Worm (Caenorhabditis elegans) whole organism, midembryonic: Measurements from ENCODE around the gene T22B2.5.

Source experiments
- T22C8.4 ChIP-seq: fragments of 200-800 bp; sonication (Bioruptor generic); IDR thresholded peaks from 2 replicates; pipeline ENCODE4 v1.3.6; 2022; ENCODE audit warnings: missing genetic modification characterization, missing compliant biosample characterization
- cog-1 ChIP-seq: sonication (generic microtip); optimal IDR thresholded peaks from 2 replicates; lab custom pipeline; 2016; ENCODE audit warnings: missing genetic modification characterization, missing compliant biosample characterization
- flt-1 ChIP-seq: fragments of 200-800 bp; sonication (Bioruptor generic); IDR thresholded peaks from 2 replicates; pipeline ENCODE4 v1.3.6; 2022; ENCODE audit warnings: missing genetic modification characterization, missing compliant biosample characterization
- klf-2 ChIP-seq: fragments of 200-800 bp; sonication (Bioruptor generic); conservative IDR thresholded peaks from 2 replicates; pipeline ENCODE4 v1.3.6; 2022; ENCODE audit warnings: missing genetic modification reagents, missing genetic modification characterization, missing compliant biosample characterization
- med-1 ChIP-seq: sonication (generic microtip); optimal IDR thresholded peaks from 2 replicates; lab custom pipeline; 2017; ENCODE audit warnings: missing genetic modification characterization, mild to moderate bottlenecking, missing compliant biosample characterization, antibody characterized with exemption, missing genetic modification reagents; ENCODE audit not compliant: insufficient read depth
- ref-1 ChIP-seq: fragments of 200-800 bp; sonication (Bioruptor generic); conservative IDR thresholded peaks from 2 replicates; pipeline ENCODE4 v1.3.6; 2022; ENCODE audit warnings: missing genetic modification reagents, missing genetic modification characterization, missing compliant biosample characterization
- tab-1 ChIP-seq: fragments of 200-800 bp; sonication (Bioruptor generic); IDR thresholded peaks from 2 replicates; pipeline ENCODE4 v1.3.6; 2022; ENCODE audit warnings: missing genetic modification characterization, missing compliant biosample characterization
- ztf-23 ChIP-seq: fragments of 200-800 bp; sonication (Bioruptor generic); IDR thresholded peaks from 2 replicates; pipeline ENCODE4 v1.3.6; 2022; ENCODE audit warnings: missing genetic modification reagents, missing genetic modification characterization, missing compliant biosample characterization
- ztf-29 ChIP-seq: fragments of 200-800 bp; sonication (Bioruptor generic); IDR thresholded peaks from 2 replicates; pipeline ENCODE4 v1.3.6; 2022; ENCODE audit warnings: missing genetic modification reagents, missing genetic modification characterization, missing compliant biosample characterization

Gene T22B2.5

ce11 chrX:3944073-3944472, 32.9 kb upstream of the T22B2.5 start:
- TF ChIP-seq ztf-23 (GFP tag; lab: Robert Waterston, UW) (no peak), med-1 (GFP tag; lab: Kevin White, UChicago) (no peak), T22C8.4 (GFP tag; lab: Robert Waterston, UW) (no peak), ztf-29 (GFP tag; lab: Robert Waterston, UW) (no peak), klf-2 (no peak), ref-1 (no peak), cog-1 (tag; lab: Kevin White, UChicago) (no peak), flt-1 (GFP tag; lab: Robert Waterston, UW) (no peak), tab-1 (no peak)

- TF ChIP-seq klf-2 = no peak
- TF ChIP-seq T22C8.4 (GFP tag; lab: Robert Waterston, UW) = no peak
- no peak for TF ChIP-seq ztf-23 (GFP tag; lab: Robert Waterston, UW)
- no peak for TF ChIP-seq med-1 (GFP tag; lab: Kevin White, UChicago)
- no peak for TF ChIP-seq tab-1
- no peak for TF ChIP-seq ztf-29 (GFP tag; lab: Robert Waterston, UW)
- no peak for TF ChIP-seq cog-1 (tag; lab: Kevin White, UChicago)
- TF ChIP-seq ref-1 = no peak
- no peak for TF ChIP-seq flt-1 (GFP tag; lab: Robert Waterston, UW)
Observed at ce11 chrX:3943213-3943612, 32.0 kb upstream of the T22B2.5 start, which contains the start of gene ptp-4A2. Gene ptp-4A2, minus strand, starts transcription at chrX:3943313.

- no peak for TF ChIP-seq ztf-29 (GFP tag; lab: Robert Waterston, UW)
- TF ChIP-seq ztf-23 (GFP tag; lab: Robert Waterston, UW) = no peak
Observed at ce11 chrX:3942267-3942666, 31.1 kb upstream of the T22B2.5 start, which contains the start of gene T19D2.13. Gene T19D2.13, minus strand, starts transcription at chrX:3942367.

- no peak for TF ChIP-seq flt-1 (GFP tag; lab: Robert Waterston, UW)
- TF ChIP-seq ref-1 = no peak
- TF ChIP-seq klf-2 = no peak
- no peak for TF ChIP-seq tab-1
- TF ChIP-seq cog-1 (tag; lab: Kevin White, UChicago) = no peak
- no peak for TF ChIP-seq ztf-29 (GFP tag; lab: Robert Waterston, UW)
Observed at ce11 chrX:3938950-3939349, 27.8 kb upstream of the T22B2.5 start, which contains the start of gene T19D2.3. Gene T19D2.3, plus strand, starts transcription at chrX:3939250.

ce11 chrX:3937884-3938283, 26.7 kb upstream of the T22B2.5 start:
- no peak for TF ChIP-seq cog-1 (tag; lab: Kevin White, UChicago)
- no peak for TF ChIP-seq ref-1
- TF ChIP-seq med-1 (GFP tag; lab: Kevin White, UChicago) = no peak
- TF ChIP-seq ztf-29 (GFP tag; lab: Robert Waterston, UW) = no peak
- TF ChIP-seq tab-1 = no peak
- no peak for TF ChIP-seq T22C8.4 (GFP tag; lab: Robert Waterston, UW)
- TF ChIP-seq ztf-23 (GFP tag; lab: Robert Waterston, UW) = no peak
- no peak for TF ChIP-seq klf-2
- TF ChIP-seq flt-1 (GFP tag; lab: Robert Waterston, UW) = no peak

- TF ChIP-seq tab-1 (no peak), ref-1 (no peak), med-1 (GFP tag; lab: Kevin White, UChicago) (no peak), T22C8.4 (GFP tag; lab: Robert Waterston, UW) (no peak)
Observed at ce11 chrX:3937483-3937882, 26.3 kb upstream of the T22B2.5 start.

ce11 chrX:3932694-3933093, 21.5 kb upstream of the T22B2.5 start:
- no peak for TF ChIP-seq flt-1 (GFP tag; lab: Robert Waterston, UW)
- no peak for TF ChIP-seq tab-1
- no peak for TF ChIP-seq med-1 (GFP tag; lab: Kevin White, UChicago)
- no peak for TF ChIP-seq T22C8.4 (GFP tag; lab: Robert Waterston, UW)
- TF ChIP-seq ref-1 = no peak
- TF ChIP-seq klf-2 = no peak
- TF ChIP-seq ztf-23 (GFP tag; lab: Robert Waterston, UW) = no peak
- TF ChIP-seq cog-1 (tag; lab: Kevin White, UChicago) = no peak
- no peak for TF ChIP-seq ztf-29 (GFP tag; lab: Robert Waterston, UW)

- TF ChIP-seq T22C8.4 (GFP tag; lab: Robert Waterston, UW) = no peak
Observed at ce11 chrX:3931350-3931749, 20.2 kb upstream of the T22B2.5 start, which contains the start of gene adt-3. Gene adt-3, plus strand, starts transcription at chrX:3931650.

- TF ChIP-seq flt-1 (GFP tag; lab: Robert Waterston, UW) (no peak), ref-1 (no peak), cog-1 (tag; lab: Kevin White, UChicago) (no peak), tab-1 (no peak), ztf-29 (GFP tag; lab: Robert Waterston, UW) (no peak), ztf-23 (GFP tag; lab: Robert Waterston, UW) (no peak)
Observed at ce11 chrX:3925776-3926175, 14.6 kb upstream of the T22B2.5 start, which contains the start of gene T22B2.1. Gene T22B2.1, plus strand, starts transcription at chrX:3926076.

ce11 chrX:3920747-3921146, 9.6 kb upstream of the T22B2.5 start:
- TF ChIP-seq ztf-29 (GFP tag; lab: Robert Waterston, UW) = no peak
- TF ChIP-seq T22C8.4 (GFP tag; lab: Robert Waterston, UW) = no peak
- TF ChIP-seq cog-1 (tag; lab: Kevin White, UChicago) = no peak
- no peak for TF ChIP-seq ref-1
- no peak for TF ChIP-seq tab-1
- TF ChIP-seq flt-1 (GFP tag; lab: Robert Waterston, UW) = no peak
- no peak for TF ChIP-seq klf-2
- no peak for TF ChIP-seq med-1 (GFP tag; lab: Kevin White, UChicago)
- no peak for TF ChIP-seq ztf-23 (GFP tag; lab: Robert Waterston, UW)

- TF ChIP-seq ztf-29 (GFP tag; lab: Robert Waterston, UW) (no peak), ref-1 (no peak), T22C8.4 (GFP tag; lab: Robert Waterston, UW) (no peak), ztf-23 (GFP tag; lab: Robert Waterston, UW) (no peak), cog-1 (tag; lab: Kevin White, UChicago) (no peak), tab-1 (no peak)
Observed at ce11 chrX:3920101-3920500, 8.9 kb upstream of the T22B2.5 start, which contains the start of gene T22B2.2. Gene T22B2.2, plus strand, starts transcription at chrX:3920401.
